Worm (Caenorhabditis elegans) whole organism, L4 larva: ENCODE data around the gene oac-57.

Experiments
- R02D3.7 ChIP-seq: fragments of 150-350 bp; sonication (generic microtip); optimal IDR thresholded peaks from 3 replicates; lab custom pipeline; 2014; ENCODE audit warnings: missing biosample characterization, missing genetic modification characterization
- ZK546.5 ChIP-seq, 2 experiments: sonication (generic microtip); optimal IDR thresholded peaks; 2 replicates each; lab custom pipeline; 2017; ENCODE audit warnings: missing biosample characterization in 2 of 2, missing genetic modification characterization in 2 of 2
- duxl-1 ChIP-seq: sonication (generic microtip); optimal IDR thresholded peaks from 2 replicates; lab custom pipeline; 2016; ENCODE audit warnings: mild to moderate bottlenecking, missing genetic modification characterization, moderate library complexity, missing compliant biosample characterization; ENCODE audit not compliant: poor library complexity
- lim-7 ChIP-seq: fragments of 200-800 bp; sonication (Bioruptor generic); IDR thresholded peaks from 2 replicates; pipeline ENCODE4 v1.3.6; 2022; ENCODE audit warnings: missing genetic modification characterization, missing compliant biosample characterization
- lin-39 ChIP-seq: fragments of 150-350 bp; optimal IDR thresholded peaks from 2 replicates; lab custom pipeline; 2014; ENCODE audit warnings: missing biosample characterization, missing genetic modification reagents, missing genetic modification characterization
- lir-3 ChIP-seq: sonication (generic microtip); optimal IDR thresholded peaks from 2 replicates; lab custom pipeline; 2016; ENCODE audit warnings: mild to moderate bottlenecking, missing genetic modification characterization, missing compliant biosample characterization
- nhr-11 ChIP-seq: fragments of 150-350 bp; optimal IDR thresholded peaks from 2 replicates; lab custom pipeline; 2014; ENCODE audit warnings: missing biosample characterization, missing genetic modification characterization
- nhr-41 ChIP-seq: fragments of 200-800 bp; sonication (Bioruptor generic); IDR thresholded peaks from 2 replicates; pipeline ENCODE4 v1.3.6; 2022; ENCODE audit warnings: missing genetic modification reagents, missing genetic modification characterization, missing compliant biosample characterization
- snpc-4 ChIP-seq: fragments of 150-350 bp; optimal IDR thresholded peaks from 2 replicates; lab custom pipeline; 2014; ENCODE audit warnings: missing biosample characterization, missing genetic modification characterization

ce11 chrIV:12307720-12308119 lies at the start of gene oac-57:
- TF ChIP-seq duxl-1 (tag; lab: Kevin White, UChicago) (no peak), nhr-41 (GFP tag; lab: Robert Waterston, UW) (no peak), lir-3 (tag; lab: Kevin White, UChicago) (no peak), ZK546.5 (tag; optimal IDR thresholded peaks at IDR 0.05; lab: Kevin White, UChicago) (no peak), R02D3.7 (tag; lab: Kevin White, UChicago) (no peak), lin-39 (tag; lab: Kevin White, UChicago) (no peak), lim-7 (GFP tag; lab: Robert Waterston, UW) (no peak), nhr-11 (tag; lab: Kevin White, UChicago) (no peak), snpc-4 (no peak)
